Worm (Caenorhabditis elegans) whole organism, early embryonic: ENCODE measurements around the gene nep-16.

Experiments
- aly-1 ChIP-seq: sonication (generic microtip); optimal IDR thresholded peaks from 2 replicates; lab custom pipeline; 2016; ENCODE audit warnings: missing genetic modification characterization, missing compliant biosample characterization
- ama-1 ChIP-seq: fragments of 150-350 bp; optimal IDR thresholded peaks from 2 replicates; lab custom pipeline; 2014
- ceh-36 ChIP-seq: sonication (generic microtip); optimal IDR thresholded peaks from 2 replicates; lab custom pipeline; 2016; ENCODE audit warnings: missing genetic modification characterization, inconsistent platforms, missing compliant biosample characterization
- ets-7 ChIP-seq: sonication (generic microtip); optimal IDR thresholded peaks from 2 replicates; lab custom pipeline; 2016; ENCODE audit warnings: missing genotype, missing genetic modification characterization, missing compliant biosample characterization
- flt-1 ChIP-seq: fragments of 200-800 bp; sonication (Bioruptor generic); IDR thresholded peaks from 2 replicates; pipeline ENCODE4 v1.3.6; 2022; ENCODE audit warnings: missing genetic modification characterization, missing compliant biosample characterization
- hnd-1 ChIP-seq: sonication (generic microtip); optimal IDR thresholded peaks from 2 replicates; lab custom pipeline; 2016; ENCODE audit warnings: missing genetic modification characterization, missing compliant biosample characterization
- pes-1 ChIP-seq: fragments of 200-800 bp; sonication (Bioruptor generic); IDR thresholded peaks from 2 replicates; pipeline ENCODE4 v1.3.6; 2022; ENCODE audit warnings: missing genetic modification reagents, missing genetic modification characterization, missing compliant biosample characterization
- sea-1 ChIP-seq: fragments of 200-800 bp; sonication (Bioruptor generic); conservative IDR thresholded peaks from 2 replicates; pipeline ENCODE4 v1.3.6; 2022; ENCODE audit warnings: missing genetic modification characterization, missing compliant biosample characterization

- TF ChIP-seq ama-1 (lab: Kevin White, UChicago) (no peak), aly-1 (tag; lab: Kevin White, UChicago) (no peak), ceh-36 (tag; lab: Kevin White, UChicago) (no peak), sea-1 (GFP tag; lab: Robert Waterston, UW) (no peak), ets-7 (tag; lab: Kevin White, UChicago) (no peak), pes-1 (GFP tag; lab: Robert Waterston, UW) (no peak), flt-1 (no peak), hnd-1 (no peak)
Observed at ce11 chrIV:7620450-7620849, 21.2 kb downstream of the nep-16 start.
